Fruit fly (Drosophila melanogaster) whole organism, embryonic: ENCODE data around the gene mad2.

Source experiments
- Adf1 ChIP-seq: fragments of 200-800 bp; sonication (Bioruptor generic); IDR thresholded peaks from 2 replicates; pipeline ENCODE4 v1.3.6; 2022; ENCODE audit warnings: missing biosample characterization, missing genetic modification characterization
- CG10959 ChIP-seq: fragments of 200-800 bp; sonication (Bioruptor generic); IDR thresholded peaks from 2 replicates; pipeline ENCODE4 v1.3.6; 2022; ENCODE audit warnings: missing biosample characterization, missing genetic modification characterization
- CG11093 ChIP-seq: fragments of 200-800 bp; sonication (Bioruptor generic); IDR thresholded peaks from 3 replicates; pipeline ENCODE4 v1.3.6; 2022; ENCODE audit warnings: missing biosample characterization, missing genetic modification characterization
- CG11723 ChIP-seq: fragments of 200-800 bp; sonication (Bioruptor generic); optimal IDR thresholded peaks from 2 replicates; lab custom pipeline; 2017; ENCODE audit warnings: missing biosample characterization, mild to moderate bottlenecking, missing genetic modification characterization
- CG12236 ChIP-seq: fragments of 200-800 bp; sonication (Bioruptor generic); optimal IDR thresholded peaks from 2 replicates; lab custom pipeline; 2016; ENCODE audit warnings: missing biosample characterization, missing genetic modification characterization
- CG12299 ChIP-seq: fragments of 200-800 bp; sonication (Bioruptor generic); optimal IDR thresholded peaks from 2 replicates; lab custom pipeline; 2018; ENCODE audit warnings: missing biosample characterization, mild to moderate bottlenecking, missing genetic modification characterization
- CG1233 ChIP-seq: fragments of 200-800 bp; sonication (Bioruptor generic); optimal IDR thresholded peaks from 4 replicates; lab custom pipeline; 2018; ENCODE audit warnings: missing biosample characterization, mild to moderate bottlenecking, missing genetic modification characterization
- CG16815 ChIP-seq: fragments of 200-800 bp; sonication (Bioruptor generic); optimal IDR thresholded peaks from 3 replicates; lab custom pipeline; 2017; ENCODE audit warnings: missing biosample characterization, mild to moderate bottlenecking, missing genetic modification characterization
- CG17829 ChIP-seq: fragments of 200-800 bp; optimal IDR thresholded peaks from 2 replicates; lab custom pipeline; 2019; ENCODE audit warnings: missing biosample characterization, mild to moderate bottlenecking, missing genetic modification characterization, moderate library complexity
- CG2129 ChIP-seq: fragments of 200-800 bp; sonication (Bioruptor generic); IDR thresholded peaks from 2 replicates; pipeline ENCODE4 v1.3.6; 2022; ENCODE audit warnings: missing biosample characterization, missing genetic modification characterization; ENCODE audit not compliant: partially characterized antibody
- CG30020 ChIP-seq: fragments of 200-800 bp; optimal IDR thresholded peaks from 2 replicates; lab custom pipeline; 2019; ENCODE audit warnings: missing biosample characterization, mild to moderate bottlenecking, missing genetic modification characterization, moderate library complexity
- CG31388 ChIP-seq: fragments of 200-800 bp; sonication (Bioruptor generic); optimal IDR thresholded peaks from 2 replicates; lab custom pipeline; 2016; ENCODE audit warnings: missing biosample characterization, missing genetic modification characterization
- CG34224 ChIP-seq: fragments of 200-800 bp; sonication (Bioruptor generic); IDR thresholded peaks from 3 replicates; pipeline ENCODE4 v1.3.6; 2022; ENCODE audit warnings: missing biosample characterization, missing genetic modification characterization; ENCODE audit not compliant: partially characterized antibody
- CG3726 ChIP-seq: fragments of 200-800 bp; sonication (Bioruptor generic); IDR thresholded peaks from 3 replicates; pipeline ENCODE4, ENCODE4 v1.3.6; 2022; ENCODE audit warnings: missing biosample characterization, missing genetic modification characterization
- CG3847 ChIP-seq: fragments of 200-800 bp; sonication (Bioruptor generic); IDR thresholded peaks from 2 replicates; pipeline ENCODE4 v1.3.6; 2022; ENCODE audit warnings: missing biosample characterization, missing genetic modification characterization
- CG4328 ChIP-seq: fragments of 200-800 bp; sonication (Bioruptor generic); optimal IDR thresholded peaks from 3 replicates; lab custom pipeline; 2017; ENCODE audit warnings: missing biosample characterization, missing genetic modification reagents, missing genetic modification characterization
- CG4404 ChIP-seq: fragments of 200-800 bp; sonication (Bioruptor generic); IDR thresholded peaks from 2 replicates; pipeline ENCODE4 v1.3.6; 2022; ENCODE audit warnings: missing biosample characterization, missing genetic modification characterization
- CG4854 ChIP-seq: fragments of 200-800 bp; sonication (Bioruptor generic); optimal IDR thresholded peaks from 2 replicates; lab custom pipeline; 2016; ENCODE audit warnings: missing biosample characterization, missing genetic modification characterization, inconsistent platforms
- CG5953 ChIP-seq: fragments of 200-800 bp; sonication (Bioruptor generic); IDR thresholded peaks from 2 replicates; pipeline ENCODE4 v1.3.6; 2022; ENCODE audit warnings: missing biosample characterization, missing genetic modification characterization
- CG6175 ChIP-seq: fragments of 200-800 bp; sonication (Bioruptor generic); IDR thresholded peaks from 3 replicates; pipeline ENCODE4 v1.3.6; 2022; ENCODE audit warnings: missing biosample characterization, missing genetic modification characterization
- CG7357 ChIP-seq: fragments of 200-800 bp; sonication (Bioruptor generic); IDR thresholded peaks from 3 replicates; pipeline ENCODE4 v1.3.6; 2022; ENCODE audit warnings: missing biosample characterization, missing genetic modification characterization
- CG8281 ChIP-seq: fragments of 200-800 bp; sonication (Bioruptor generic); optimal IDR thresholded peaks from 2 replicates; lab custom pipeline; 2018; ENCODE audit warnings: missing biosample characterization, mild to moderate bottlenecking, missing genetic modification characterization, moderate library complexity
- CG8924 ChIP-seq: fragments of 200-800 bp; optimal IDR thresholded peaks from 3 replicates; lab custom pipeline; 2019; ENCODE audit warnings: missing biosample characterization, mild to moderate bottlenecking, missing genetic modification characterization, moderate library complexity
- Dref ChIP-seq: fragments of 200-800 bp; sonication (Bioruptor generic); IDR thresholded peaks from 2 replicates; pipeline ENCODE4 v1.3.6; 2022; ENCODE audit warnings: missing biosample characterization, missing genetic modification characterization
- ERR ChIP-seq: fragments of 200-800 bp; sonication (Bioruptor generic); optimal IDR thresholded peaks from 2 replicates; lab custom pipeline; 2016; ENCODE audit warnings: missing biosample characterization, missing genetic modification characterization
- Ets97D ChIP-seq: fragments of 200-800 bp; sonication (Bioruptor generic); optimal IDR thresholded peaks from 3 replicates; lab custom pipeline; 2016; ENCODE audit warnings: missing biosample characterization, missing genetic modification characterization
- NK7.1 ChIP-seq: fragments of 200-800 bp; sonication (Bioruptor generic); optimal IDR thresholded peaks from 3 replicates; lab custom pipeline; 2016; ENCODE audit warnings: missing biosample characterization, missing genetic modification characterization
- Pdp1 ChIP-seq, 2 experiments: fragments of 200-800 bp; sonication (Bioruptor generic); optimal IDR thresholded peaks; 3 replicates each; lab custom pipeline; 2016; ENCODE audit warnings: missing biosample characterization in 2 of 2, missing genetic modification characterization in 2 of 2, mild to moderate bottlenecking in 1 of 2, moderate library complexity in 1 of 2
- Ravus ChIP-seq: fragments of 200-800 bp; sonication (Bioruptor generic); IDR thresholded peaks from 2 replicates; pipeline ENCODE4 v1.3.6; 2022; ENCODE audit warnings: missing biosample characterization, missing genetic modification characterization
- Ssrp ChIP-seq: fragments of 200-800 bp; sonication (Bioruptor generic); optimal IDR thresholded peaks from 2 replicates; lab custom pipeline; 2018; ENCODE audit warnings: missing biosample characterization, mild to moderate bottlenecking, missing genetic modification characterization, moderate library complexity
- Taf1 ChIP-seq: fragments of 200-800 bp; sonication (Bioruptor generic); IDR thresholded peaks from 2 replicates; pipeline ENCODE4 v1.3.6; 2022; ENCODE audit warnings: missing biosample characterization, missing genetic modification characterization
- Usf ChIP-seq: fragments of 200-800 bp; sonication (Bioruptor generic); optimal IDR thresholded peaks from 2 replicates; lab custom pipeline; 2017; ENCODE audit warnings: missing genotype, missing biosample characterization, missing genetic modification characterization
- ab ChIP-seq: fragments of 200-800 bp; sonication (Bioruptor generic); optimal IDR thresholded peaks from 2 replicates; lab custom pipeline; 2016; ENCODE audit warnings: missing biosample characterization, missing genetic modification characterization
- al ChIP-seq: fragments of 200-800 bp; sonication (Bioruptor generic); IDR thresholded peaks from 2 replicates; pipeline ENCODE4 v1.3.6; 2022; ENCODE audit warnings: missing biosample characterization, missing genetic modification characterization
- bbx ChIP-seq: fragments of 200-800 bp; sonication (Bioruptor generic); IDR thresholded peaks from 2 replicates; pipeline ENCODE4 v1.3.6; 2022; ENCODE audit warnings: missing biosample characterization, missing genetic modification characterization; ENCODE audit not compliant: partially characterized antibody
- cato ChIP-seq: fragments of 200-800 bp; sonication (Bioruptor generic); optimal IDR thresholded peaks from 2 replicates; lab custom pipeline; 2016; ENCODE audit warnings: missing biosample characterization, missing genetic modification characterization, borderline replicate concordance
- crc ChIP-seq: fragments of 200-800 bp; sonication (Bioruptor generic); optimal IDR thresholded peaks from 2 replicates; lab custom pipeline; 2016; ENCODE audit warnings: missing biosample characterization, missing genetic modification characterization
- fu2 ChIP-seq: fragments of 200-800 bp; sonication (Bioruptor generic); optimal IDR thresholded peaks from 2 replicates; lab custom pipeline; 2016; ENCODE audit warnings: missing biosample characterization, missing genetic modification characterization
- gcm2 ChIP-seq: fragments of 200-800 bp; sonication (Bioruptor generic); optimal IDR thresholded peaks from 2 replicates; lab custom pipeline; 2016; ENCODE audit warnings: missing biosample characterization, missing genetic modification characterization
- her ChIP-seq: fragments of 200-800 bp; sonication (Bioruptor generic); optimal IDR thresholded peaks from 2 replicates; lab custom pipeline; 2016; ENCODE audit warnings: missing biosample characterization, missing genetic modification characterization
- hkb ChIP-seq, 2 experiments: fragments of 200-800 bp in 1 of 2; fragments of >200 bp in 1 of 2; sonication (Bioruptor generic) in 1 of 2; IDR thresholded peaks in 1 of 2; optimal IDR thresholded peaks in 1 of 2; 2 replicates each; pipeline versions ENCODE4 v1.3.6 to Lab custom; 2017 to 2022; ENCODE audit warnings: missing biosample characterization in 1 of 2, missing genetic modification characterization in 1 of 2
- lbe ChIP-seq: fragments of 200-800 bp; sonication (Bioruptor generic); optimal IDR thresholded peaks from 2 replicates; lab custom pipeline; 2016; ENCODE audit warnings: missing biosample characterization, mild to moderate bottlenecking, missing genetic modification characterization
- pros ChIP-seq: fragments of 200-800 bp; sonication (Bioruptor generic); optimal IDR thresholded peaks from 3 replicates; lab custom pipeline; 2019; ENCODE audit warnings: missing biosample characterization, mild to moderate bottlenecking, missing genetic modification characterization, moderate library complexity
- sim ChIP-seq: fragments of 200-800 bp; sonication (Bioruptor generic); IDR thresholded peaks from 2 replicates; pipeline ENCODE4 v1.3.6; 2022; ENCODE audit warnings: missing biosample characterization, missing genetic modification characterization
- slp2 ChIP-seq: fragments of 200-800 bp; sonication (Bioruptor generic); optimal IDR thresholded peaks from 2 replicates; lab custom pipeline; 2016; ENCODE audit warnings: missing biosample characterization, missing genetic modification characterization
- sqz ChIP-seq: fragments of 200-800 bp; sonication (Bioruptor generic); optimal IDR thresholded peaks from 3 replicates; lab custom pipeline; 2018; ENCODE audit warnings: missing biosample characterization, mild to moderate bottlenecking, missing genetic modification characterization
- trem ChIP-seq: fragments of 200-800 bp; optimal IDR thresholded peaks from 3 replicates; lab custom pipeline; 2019; ENCODE audit warnings: missing biosample characterization, mild to moderate bottlenecking, missing genetic modification characterization, moderate library complexity
- trh ChIP-seq: fragments of 200-800 bp; sonication (Bioruptor generic); optimal IDR thresholded peaks from 2 replicates; lab custom pipeline; 2016; ENCODE audit warnings: missing biosample characterization, missing genetic modification characterization
- zen2 ChIP-seq: fragments of 200-800 bp; sonication (Bioruptor generic); IDR thresholded peaks from 3 replicates; pipeline ENCODE4 v1.3.6; 2022; ENCODE audit warnings: missing biosample characterization, missing genetic modification characterization; ENCODE audit not compliant: partially characterized antibody

The mad2 gene

DNA sequence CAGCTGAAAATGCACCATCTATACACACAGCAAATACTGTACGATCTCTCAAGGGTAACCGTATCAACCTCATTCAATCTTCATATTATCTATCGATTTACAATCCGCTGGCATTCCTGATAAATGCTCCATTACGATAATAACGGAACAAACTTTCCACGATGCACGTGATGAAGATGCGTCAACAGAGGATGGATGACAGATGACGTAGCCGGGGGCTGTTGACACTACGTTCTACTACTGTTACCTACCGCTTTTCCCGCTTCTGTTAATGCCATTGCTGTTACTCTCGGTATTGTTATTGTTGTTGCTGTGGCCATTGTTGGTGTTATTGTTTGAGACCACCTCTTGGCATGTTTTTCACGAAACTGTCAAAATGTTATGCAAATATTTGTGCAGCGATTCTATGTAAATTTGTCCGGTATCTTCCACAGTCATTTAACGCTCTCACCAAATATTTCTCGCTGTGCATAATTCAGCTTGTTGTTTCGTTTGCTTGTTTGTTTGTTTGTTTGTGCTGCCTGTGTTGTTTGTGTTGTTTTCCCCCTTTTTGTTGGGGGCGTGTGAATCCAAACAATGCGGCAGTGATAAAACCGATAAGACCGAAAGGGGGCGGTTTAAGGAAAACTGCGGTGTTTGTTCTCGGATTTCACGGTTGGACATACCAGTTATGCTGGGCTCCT lies 11.0 kb upstream of the mad2 start (continued):
- TF ChIP-seq fu2 (GFP tag; lab: Kevin White, UChicago), result peak; percentile 40
- TF ChIP-seq CG34224 (GFP tag; lab: Robert Waterston, UW), result no peak
- TF ChIP-seq Pdp1 (GFP tag; optimal IDR thresholded peaks at IDR 0.05; lab: Kevin White, UChicago), result peak; percentile 51 to 81
- TF ChIP-seq CG5953 (GFP tag; lab: Robert Waterston, UW), result peak; percentile 67; the same call in 1 of the 2 replicates
- peak; percentile 72 for TF ChIP-seq her (GFP tag; lab: Kevin White, UChicago)
- peak; percentile 72 for TF ChIP-seq trem (tag; lab: Kevin White, UChicago)
- peak; percentile 83 for TF ChIP-seq CG4854 (GFP tag; lab: Kevin White, UChicago)
- peak; percentile 47 for TF ChIP-seq Ssrp (tag; lab: Kevin White, UChicago)
- TF ChIP-seq bbx (GFP tag; lab: Robert Waterston, UW), result no peak
- no peak for TF ChIP-seq Dref (GFP tag; lab: Robert Waterston, UW)
- TF ChIP-seq CG12299 (tag; lab: Kevin White, UChicago), result peak; percentile 54
- TF ChIP-seq CG2129 (GFP tag; lab: Robert Waterston, UW), result no peak
- peak; percentile 71 for TF ChIP-seq CG4328 (GFP tag; lab: Kevin White, UChicago)
- TF ChIP-seq zen2 (GFP tag; lab: Robert Waterston, UW), result no peak
- 0 out of 3 replicates have a peak, but pooled peaks have one; percentile 4 for TF ChIP-seq CG3726 (GFP tag; lab: Robert Waterston, UW)
- TF ChIP-seq sqz (GFP tag; lab: Kevin White, UChicago), result peak; percentile 79
- TF ChIP-seq CG16815 (GFP tag; lab: Kevin White, UChicago), result peak; percentile 41
- TF ChIP-seq Usf, result peak; percentile 66
- TF ChIP-seq CG8924 (tag; lab: Kevin White, UChicago), result peak; percentile 86
- TF ChIP-seq CG11723 (GFP tag; lab: Kevin White, UChicago), result peak; percentile 84
- TF ChIP-seq sim (GFP tag; lab: Robert Waterston, UW), result 0 out of 2 replicates have a peak, but pooled peaks have one; percentile 36
- no peak for TF ChIP-seq Ravus
- peak; percentile 92 for TF ChIP-seq CG12236 (GFP tag; lab: Kevin White, UChicago)
- TF ChIP-seq CG4404 (GFP tag; lab: Robert Waterston, UW), result no peak
- peak; percentile 71 for TF ChIP-seq slp2 (GFP tag; lab: Kevin White, UChicago)
- TF ChIP-seq lbe (GFP tag; lab: Kevin White, UChicago), result no peak
- peak; percentile 60 for TF ChIP-seq CG10959 (GFP tag; lab: Robert Waterston, UW)
- TF ChIP-seq CG1233 (GFP tag; lab: Kevin White, UChicago), result peak; percentile 90
- TF ChIP-seq Taf1, result no peak
- no peak for TF ChIP-seq NK7.1
- TF ChIP-seq CG8281 (tag; lab: Kevin White, UChicago), result peak; percentile 68
- TF ChIP-seq crc, result peak; percentile 63
- TF ChIP-seq Ets97D (GFP tag; lab: Kevin White, UChicago), result peak; percentile 15
- TF ChIP-seq al, result no peak
- TF ChIP-seq gcm2 (GFP tag; lab: Kevin White, UChicago), result peak; percentile 73
- TF ChIP-seq ERR (GFP tag; lab: Kevin White, UChicago), result no peak
- TF ChIP-seq CG6175 (GFP tag; lab: Robert Waterston, UW), result no peak
- TF ChIP-seq Adf1 (GFP tag; lab: Robert Waterston, UW), result no peak
- TF ChIP-seq CG30020 (tag; lab: Kevin White, UChicago), result no peak
- peak; percentile 54 for TF ChIP-seq CG31388
- no peak for TF ChIP-seq pros
- peak; percentile 66 for TF ChIP-seq CG17829
- TF ChIP-seq ab, result no peak
- TF ChIP-seq CG7357 (GFP tag; lab: Robert Waterston, UW), result 0 out of 3 replicates have a peak, but pooled peaks have one; percentile 27
- TF ChIP-seq CG11093 (GFP tag; lab: Robert Waterston, UW), result no peak
- TF ChIP-seq cato (GFP tag; lab: Kevin White, UChicago), result peak; percentile 69
- TF ChIP-seq hkb (optimal IDR thresholded peaks at IDR 0.05; lab: Kevin White, UChicago), result no peak
- peak; percentile 83 for TF ChIP-seq hkb (GFP tag; IDR thresholded peaks at IDR 0.05; lab: Robert Waterston, UW)
- TF ChIP-seq trh (GFP tag; lab: Kevin White, UChicago), result peak; percentile 68
- TF ChIP-seq CG3847 (GFP tag; lab: Robert Waterston, UW), result no peak
